Worm (Caenorhabditis elegans): ENCODE results near the gene R160.12.

R160.12 gene

ce11 chrX:4370756-4371155 lies 6.8 kb downstream of the R160.12 start, which contains the start of gene R160.5:
Gene R160.5, minus strand, starts transcription at chrX:4370856.
- TF ChIP-seq sdz-38 (tag; optimal IDR thresholded peaks at IDR 0.05): no peak
- TF ChIP-seq F22D6.2 (tag; optimal IDR thresholded peaks at IDR 0.05): no peak
- no peak for TF ChIP-seq madf-6 (GFP tag; IDR thresholded peaks at IDR 0.05)
- TF ChIP-seq F57A8.1 (GFP tag; optimal IDR thresholded peaks at IDR 0.05): no peak
- TF ChIP-seq lag-1 (GFP tag; IDR thresholded peaks at IDR 0.05): no peak
- TF ChIP-seq ztf-3 (GFP tag; optimal IDR thresholded peaks at IDR 0.05): no peak
- TF ChIP-seq C17E4.6 (GFP tag; IDR thresholded peaks at IDR 0.05): no peak
- no peak for TF ChIP-seq snpc-1.1 (tag; optimal IDR thresholded peaks at IDR 0.05; ENCODE audit: insufficient read depth)
- TF ChIP-seq pha-4 (tag; optimal IDR thresholded peaks at IDR 0.05): no peak
- TF ChIP-seq F33H1.4 (GFP tag; IDR thresholded peaks at IDR 0.05): no peak
- TF ChIP-seq K11D2.4 (GFP tag; IDR thresholded peaks at IDR 0.05): no peak
- no peak for TF ChIP-seq tlf-1 (GFP tag; optimal IDR thresholded peaks at IDR 0.05)
- TF ChIP-seq nhr-27 (tag; optimal IDR thresholded peaks at IDR 0.05): no peak
- no peak for TF ChIP-seq nfya-2 (GFP tag; IDR thresholded peaks at IDR 0.05)

ce11 chrX:4368800-4369199 lies 8.8 kb downstream of the R160.12 start, which contains the start of gene R160.4:
Gene R160.4, minus strand, starts transcription at chrX:4368900.
- no peak for TF ChIP-seq madf-6 (GFP tag; IDR thresholded peaks at IDR 0.05)
- no peak for TF ChIP-seq dpl-1 (GFP tag; optimal IDR thresholded peaks at IDR 0.05)

ce11 chrX:4367414-4367813 lies 10.2 kb downstream of the R160.12 start, which contains the start of gene R160.10:
Gene R160.10, minus strand, starts transcription at chrX:4367514.
- TF ChIP-seq efl-1 (GFP tag; optimal IDR thresholded peaks at IDR 0.05) (no peak), D2030.7 (GFP tag; IDR thresholded peaks at IDR 0.05) (no peak), lag-1 (GFP tag; IDR thresholded peaks at IDR 0.05) (no peak), ekl-4 (GFP tag; IDR thresholded peaks at IDR 0.05) (no peak), hrde-1 (tag; optimal IDR thresholded peaks at IDR 0.05; ENCODE audit: borderline replicate concordance) (no peak), madf-3 (GFP tag; IDR thresholded peaks at IDR 0.05) (no peak)

ce11 chrX:4366231-4366630 lies 11.4 kb downstream of the R160.12 start, which contains the start of gene R160.3:
Gene R160.3, minus strand, starts transcription at chrX:4366331.
- TF ChIP-seq ztf-18 (tag; optimal IDR thresholded peaks at IDR 0.05): no peak
- no peak for TF ChIP-seq mes-4 (tag; optimal IDR thresholded peaks at IDR 0.05)
- TF ChIP-seq lir-1 (GFP tag; conservative IDR thresholded peaks at IDR 0.05): no peak
- no peak for TF ChIP-seq F57A8.1 (GFP tag; optimal IDR thresholded peaks at IDR 0.05)
- TF ChIP-seq madf-8 (GFP tag; conservative IDR thresholded peaks at IDR 0.05): no peak
- TF ChIP-seq lsy-27 (tag; optimal IDR thresholded peaks at IDR 0.05; ENCODE audit: borderline replicate concordance, insufficient read depth): no peak
- TF ChIP-seq nfyb-1 (GFP tag; IDR thresholded peaks at IDR 0.05): no peak
- TF ChIP-seq mxl-1 (tag; optimal IDR thresholded peaks at IDR 0.05): no peak
- TF ChIP-seq nhr-90 (tag; optimal IDR thresholded peaks at IDR 0.05): no peak
- TF ChIP-seq ztf-22 (GFP tag; optimal IDR thresholded peaks at IDR 0.05): no peak
- no peak for TF ChIP-seq mcd-1 (GFP tag; IDR thresholded peaks at IDR 0.05)
- TF ChIP-seq F37B4.10 (GFP tag; IDR thresholded peaks at IDR 0.05): no peak
- TF ChIP-seq D2030.7 (GFP tag; IDR thresholded peaks at IDR 0.05): no peak

ce11 chrX:4364877-4365276 lies 12.7 kb downstream of the R160.12 start, which contains the start of gene F14H12.8:
Gene F14H12.8, minus strand, starts transcription at chrX:4364977.
- no peak for TF ChIP-seq D2030.7 (GFP tag; IDR thresholded peaks at IDR 0.05)
- TF ChIP-seq lsy-27 (tag; optimal IDR thresholded peaks at IDR 0.05; ENCODE audit: borderline replicate concordance, insufficient read depth): no peak
- no peak for TF ChIP-seq F22D6.2 (tag; optimal IDR thresholded peaks at IDR 0.05)
- no peak for TF ChIP-seq pbrm-1 (GFP tag; IDR thresholded peaks at IDR 0.05)
- TF ChIP-seq tlf-1 (GFP tag; optimal IDR thresholded peaks at IDR 0.05): no peak
- TF ChIP-seq nhr-27 (tag; optimal IDR thresholded peaks at IDR 0.05): no peak
- no peak for TF ChIP-seq ZK185.1 (tag; optimal IDR thresholded peaks at IDR 0.05; ENCODE audit: poor library complexity, severe bottlenecking)
- no peak for TF ChIP-seq aptf-2 (GFP tag; conservative IDR thresholded peaks at IDR 0.05)

Data from whole organism, young adult.